Worm (Caenorhabditis elegans): Measurements from ENCODE around the gene T27F7.12.

ce11 chrII:4981682-4982404 is 8.1 kb upstream of the T27F7.12 start:
- TF ChIP-seq sea-1 (GFP tag; conservative IDR thresholded peaks at IDR 0.05) (no peak), aly-1 (tag; optimal IDR thresholded peaks at IDR 0.05) (no peak), tra-4 (tag; optimal IDR thresholded peaks at IDR 0.05) (no peak), ama-1 (optimal IDR thresholded peaks at IDR 0.05) (no peak), flt-1 (GFP tag; IDR thresholded peaks at IDR 0.05) (no peak), F13C5.2 (tag; optimal IDR thresholded peaks at IDR 0.05) (no peak), tbx-37 (GFP tag; conservative IDR thresholded peaks at IDR 0.05) (no peak), ceh-36 (tag; optimal IDR thresholded peaks at IDR 0.05) (no peak)

Data from whole organism, early embryonic.